Fruit fly (Drosophila melanogaster): ENCODE data around the gene CG43993.
A peak's percentile ranks its signal among the peaks of the same experiment; 100 is the strongest.

- TF ChIP-seq Eip75B (GFP tag; optimal IDR thresholded peaks at IDR 0.05) (peak; percentile 84), lz (GFP tag; optimal IDR thresholded peaks at IDR 0.05) (peak; percentile 41), salr (GFP tag; optimal IDR thresholded peaks at IDR 0.05) (no peak), Blimp-1 (GFP tag; optimal IDR thresholded peaks at IDR 0.05) (no peak), Hr4 (GFP tag; optimal IDR thresholded peaks at IDR 0.05) (peak; percentile 16), Met (GFP tag; optimal IDR thresholded peaks at IDR 0.05) (no peak), dac (GFP tag; optimal IDR thresholded peaks at IDR 0.05) (peak; percentile 53), acj6 (GFP tag; optimal IDR thresholded peaks at IDR 0.05) (peak; percentile 1), Ets96B (tag; optimal IDR thresholded peaks at IDR 0.05) (peak; percentile 80), Eip78C (GFP tag) (peak; percentile 75), CG32006 (GFP tag; optimal IDR thresholded peaks at IDR 0.05) (peak; percentile 57), OdsH (GFP tag; optimal IDR thresholded peaks at IDR 0.05) (peak; percentile 18)
Measured at dm6 chr3L:12058293-12058842, 26.0 kb downstream of the CG43993 start.

Data from whole organism, prepupa.